Worm (Caenorhabditis elegans) whole organism, young adult: ENCODE results near the gene vhl-1.

Experiments used
- ets-4 ChIP-seq: fragments of 200-800 bp; sonication (Bioruptor generic); optimal IDR thresholded peaks from 2 replicates; lab custom pipeline; 2018; ENCODE audit warnings: mild to moderate bottlenecking, missing genetic modification characterization, missing compliant biosample characterization
- pha-4 ChIP-seq: fragments of 150-350 bp; sonication (generic microtip); optimal IDR thresholded peaks from 2 replicates; lab custom pipeline; 2014; ENCODE audit warnings: missing biosample characterization, missing genetic modification reagents, missing genetic modification characterization
- tbp1 ChIP-seq: fragments of 200-800 bp; sonication (Bioruptor generic); optimal IDR thresholded peaks from 2 replicates; lab custom pipeline; 2018; ENCODE audit warnings: mild to moderate bottlenecking, missing genetic modification characterization, missing compliant biosample characterization
- unc-62 ChIP-seq: fragments of 150-350 bp; optimal IDR thresholded peaks from 2 replicates; lab custom pipeline; 2014; ENCODE audit warnings: missing biosample characterization, missing genetic modification reagents, missing genetic modification characterization

ce11 chrX:11262319-11263074 is 44.7 kb upstream of the vhl-1 start, which contains the start of gene C03A3.2:
- TF ChIP-seq tbp1 (GFP tag; lab: Kevin White, UChicago) (no peak), unc-62 (GFP tag; lab: Kevin White, UChicago) (no peak), pha-4 (tag; lab: Kevin White, UChicago) (no peak), ets-4 (no peak)
